Worm (Caenorhabditis elegans): ENCODE measurements around the gene srw-15.
A peak's percentile ranks its signal among the peaks of the same experiment; 100 is the strongest.

The srw-15 gene

DNA sequence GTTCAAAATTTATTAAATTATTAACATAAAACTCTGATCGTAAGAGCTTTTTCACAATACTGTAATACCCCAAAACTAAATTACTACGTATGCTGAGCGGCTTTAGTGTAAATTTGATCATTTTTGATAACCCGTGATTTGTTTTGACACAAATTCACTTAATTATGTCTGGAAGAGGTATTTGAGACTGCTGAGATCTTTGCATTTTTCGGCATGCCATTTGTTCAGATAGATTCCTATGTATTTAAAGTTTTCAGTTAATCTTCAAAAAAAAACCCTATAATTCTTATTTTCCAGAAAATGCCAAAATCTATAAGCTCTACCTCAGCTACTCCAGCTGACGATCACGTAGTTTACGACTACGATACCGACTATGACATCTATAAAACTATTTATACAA lies at the start of gene srw-15:
Gene srw-15, plus strand, starts transcription at position 301 of the 400 bp plus-strand sequence.
- TF ChIP-seq ztf-29 (GFP tag; IDR thresholded peaks at IDR 0.05) (no peak), ref-1 (GFP tag; conservative IDR thresholded peaks at IDR 0.05) (no peak), klf-2 (GFP tag; conservative IDR thresholded peaks at IDR 0.05) (no peak), flt-1 (GFP tag; IDR thresholded peaks at IDR 0.05) (no peak), med-1 (GFP tag; optimal IDR thresholded peaks at IDR 0.05; ENCODE audit: insufficient read depth) (no peak), ztf-23 (GFP tag; IDR thresholded peaks at IDR 0.05) (no peak), tab-1 (GFP tag; IDR thresholded peaks at IDR 0.05) (no peak), cog-1 (tag; optimal IDR thresholded peaks at IDR 0.05) (no peak), T22C8.4 (GFP tag; IDR thresholded peaks at IDR 0.05) (no peak)

ce11 chrV:15181899-15182298 lies 48.4 kb upstream of the srw-15 start:
- TF ChIP-seq T22C8.4 (GFP tag; IDR thresholded peaks at IDR 0.05) (no peak), cog-1 (tag; optimal IDR thresholded peaks at IDR 0.05) (no peak), ztf-29 (GFP tag; IDR thresholded peaks at IDR 0.05) (no peak), klf-2 (GFP tag; conservative IDR thresholded peaks at IDR 0.05) (no peak), ref-1 (GFP tag; conservative IDR thresholded peaks at IDR 0.05) (no peak), med-1 (GFP tag; optimal IDR thresholded peaks at IDR 0.05; ENCODE audit: insufficient read depth) (no peak), flt-1 (GFP tag; IDR thresholded peaks at IDR 0.05) (no peak), tab-1 (GFP tag; IDR thresholded peaks at IDR 0.05) (no peak), ztf-23 (GFP tag; IDR thresholded peaks at IDR 0.05) (no peak)

- TF ChIP-seq flt-1 (GFP tag; IDR thresholded peaks at IDR 0.05) (no peak), ztf-23 (GFP tag; IDR thresholded peaks at IDR 0.05) (no peak)
Observed at ce11 chrV:15182407-15182806, 47.9 kb upstream of the srw-15 start, which contains the start of gene fbxa-84. TSS of gene fbxa-84 (plus strand) at chrV:15182440.

DNA sequence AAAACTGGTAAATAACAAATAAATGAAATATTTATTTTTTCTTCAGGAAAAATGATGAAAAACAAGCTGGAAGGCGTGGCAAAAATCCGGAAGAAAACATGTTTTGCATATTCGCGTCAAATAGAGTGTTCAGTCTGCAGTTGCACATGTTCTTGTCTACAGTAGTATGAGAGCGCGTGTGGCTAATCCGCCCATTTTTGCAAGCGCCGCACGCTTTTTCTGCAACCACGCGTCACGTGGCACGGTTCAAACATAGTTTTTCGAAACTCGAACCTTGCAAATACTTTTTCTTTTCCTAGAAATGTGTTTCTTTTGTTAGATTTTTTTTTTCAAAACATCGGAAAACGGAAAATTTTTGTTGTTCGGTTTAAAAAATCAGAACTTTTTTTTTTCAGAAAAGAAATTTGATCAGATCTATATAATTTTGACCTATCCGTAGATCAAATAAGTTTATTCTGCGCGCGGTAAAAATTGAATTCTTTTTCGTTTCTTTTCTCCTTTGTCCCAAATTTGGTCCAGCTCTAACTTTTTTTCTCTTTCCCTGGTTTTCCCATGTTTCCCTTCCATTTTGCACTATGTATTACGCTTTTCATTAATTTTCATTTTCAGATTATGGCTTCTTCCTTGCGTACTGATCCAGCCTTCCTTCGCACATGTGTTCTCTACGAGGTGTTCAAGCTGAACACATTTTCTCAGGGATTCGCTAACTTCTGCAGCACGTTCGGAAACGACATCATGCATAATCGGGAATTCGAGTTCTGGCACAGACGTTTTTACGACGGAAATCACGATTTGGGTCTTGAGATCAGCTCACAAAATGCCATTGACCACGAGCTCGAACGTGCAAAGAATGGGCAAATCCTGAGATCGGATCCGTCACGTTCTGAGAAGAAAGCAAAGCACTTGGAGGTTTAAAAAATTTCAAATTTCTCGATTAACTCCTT lies 46.0 kb upstream of the srw-15 start, which contains the start of gene Y75B12B.1:
Gene Y75B12B.1, plus strand, starts transcription at position 603 of the 944 bp plus-strand sequence.
- TF ChIP-seq tab-1 (GFP tag; IDR thresholded peaks at IDR 0.05): no peak

DNA sequence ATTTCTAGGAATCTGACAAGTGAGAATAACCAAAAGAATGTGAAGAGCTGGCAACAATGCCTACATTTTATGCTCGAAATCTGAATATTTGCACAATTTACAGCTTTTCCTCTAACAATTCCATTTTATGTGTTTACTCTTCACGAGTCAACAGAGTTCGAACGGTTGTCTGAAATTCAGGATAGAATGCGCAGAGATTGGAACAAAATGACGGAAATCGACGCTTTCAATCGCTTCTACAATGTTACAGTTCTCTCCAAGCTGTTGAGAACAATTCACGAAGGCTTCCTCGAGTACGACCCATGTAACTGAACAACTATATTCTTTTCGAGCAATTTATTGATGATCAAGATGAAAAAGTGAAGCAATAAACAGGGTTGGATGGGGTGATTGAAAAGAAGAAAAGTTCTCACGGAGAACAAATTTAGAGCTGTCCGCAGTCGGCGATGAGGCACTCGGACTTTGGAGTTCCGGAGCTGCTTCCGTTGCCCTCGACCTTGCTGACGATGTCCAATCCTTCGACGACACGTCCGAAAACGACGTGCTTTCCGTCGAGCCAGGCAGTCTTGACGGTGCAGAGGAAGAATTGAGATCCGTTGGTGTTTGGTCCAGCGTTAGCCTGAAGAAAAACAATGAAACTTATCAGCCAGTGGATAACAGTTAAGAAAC lies 44.0 kb upstream of the srw-15 start, which contains the start of gene Y75B12B.3:
Gene Y75B12B.3, minus strand, starts transcription at position 21 of the 669 bp plus-strand sequence.
- TF ChIP-seq T22C8.4 (GFP tag; IDR thresholded peaks at IDR 0.05) (no peak), cog-1 (tag; optimal IDR thresholded peaks at IDR 0.05) (no peak), flt-1 (GFP tag; IDR thresholded peaks at IDR 0.05) (no peak)

ce11 chrV:15187083-15188057 lies 43.0 kb upstream of the srw-15 start, which contains the start of the genes cyn-7 and bath-36:
TSS of gene cyn-7 (minus strand) at chrV:15187378.
TSS of gene bath-36 (plus strand) at chrV:15187888.
- TF ChIP-seq klf-2 (GFP tag; conservative IDR thresholded peaks at IDR 0.05) (no peak), med-1 (GFP tag; optimal IDR thresholded peaks at IDR 0.05; ENCODE audit: insufficient read depth) (no peak), flt-1 (GFP tag; IDR thresholded peaks at IDR 0.05) (peak; percentile 24; the same call in 1 of the 2 replicates)

ce11 chrV:15189567-15189966 lies 40.8 kb upstream of the srw-15 start, which contains the start of gene cyn-3:
TSS of gene cyn-3 (plus strand) at chrV:15189927.
- TF ChIP-seq med-1 (GFP tag; optimal IDR thresholded peaks at IDR 0.05; ENCODE audit: insufficient read depth) (no peak), ztf-29 (GFP tag; IDR thresholded peaks at IDR 0.05) (no peak)

DNA sequence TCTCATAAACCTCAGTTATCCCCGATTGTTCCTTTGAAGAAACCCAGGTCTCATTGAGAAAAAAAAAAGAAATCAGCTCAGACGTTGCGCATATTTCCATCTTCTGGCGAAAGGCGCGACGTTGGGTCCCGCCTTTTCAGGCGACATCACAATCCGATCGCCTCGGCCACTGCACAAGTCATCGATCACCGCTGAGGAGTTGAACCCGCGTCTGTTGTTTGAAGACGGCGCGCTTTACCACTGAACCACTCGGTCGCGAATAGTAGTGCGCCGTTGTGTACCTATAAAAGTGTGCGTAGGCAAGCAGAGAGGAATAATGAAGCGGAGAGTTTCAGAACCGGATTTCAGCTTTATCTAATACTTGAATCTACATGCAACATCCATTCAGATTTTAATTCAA lies 39.4 kb upstream of the srw-15 start, which contains the start of gene Y75B12B.11:
Gene Y75B12B.11, plus strand, starts transcription at position 394 of the 400 bp plus-strand sequence.
- TF ChIP-seq med-1 (GFP tag; optimal IDR thresholded peaks at IDR 0.05; ENCODE audit: insufficient read depth) (peak; percentile 51), klf-2 (GFP tag; conservative IDR thresholded peaks at IDR 0.05) (peak; percentile 80), flt-1 (GFP tag; IDR thresholded peaks at IDR 0.05) (peak; percentile 96), ztf-23 (GFP tag; IDR thresholded peaks at IDR 0.05) (peak; percentile 88), ztf-29 (GFP tag; IDR thresholded peaks at IDR 0.05) (peak; percentile 86), T22C8.4 (GFP tag; IDR thresholded peaks at IDR 0.05) (peak; percentile 89), cog-1 (tag; optimal IDR thresholded peaks at IDR 0.05) (peak; percentile 76), tab-1 (GFP tag; IDR thresholded peaks at IDR 0.05) (peak; percentile 95), ref-1 (GFP tag; conservative IDR thresholded peaks at IDR 0.05) (peak; percentile 78)

ce11 chrV:15191971-15192370 lies 38.4 kb upstream of the srw-15 start:
- no peak for TF ChIP-seq med-1 (GFP tag; optimal IDR thresholded peaks at IDR 0.05; ENCODE audit: insufficient read depth)
- TF ChIP-seq klf-2 (GFP tag; conservative IDR thresholded peaks at IDR 0.05): no peak
